Fruit fly (Drosophila melanogaster): ENCODE measurements around the gene Spn.

dm6 chr3L:2530635-2531034, 23.5 kb downstream of the Spn start:
- TF ChIP-seq CoRest (tag; optimal IDR thresholded peaks at IDR 0.05) (no peak), Med (GFP tag) (peak; percentile 75), CG11093 (GFP tag; IDR thresholded peaks at IDR 0.05) (no peak), E2f1 (GFP tag; IDR thresholded peaks at IDR 0.05) (no peak), MESR4 (GFP tag; optimal IDR thresholded peaks at IDR 0.05) (no peak), HLH3B (GFP tag; IDR thresholded peaks at IDR 0.05) (no peak), sna (GFP tag; IDR thresholded peaks at IDR 0.05; ENCODE audit: partially characterized antibody) (no peak), Dip3 (GFP tag; optimal IDR thresholded peaks at IDR 0.05) (no peak), CG30020 (tag; optimal IDR thresholded peaks at IDR 0.05) (no peak), CG12659 (GFP tag; optimal IDR thresholded peaks at IDR 0.05) (no peak), CG13624 (GFP tag; optimal IDR thresholded peaks at IDR 0.05) (no peak), knrl (GFP tag; IDR thresholded peaks at IDR 0.05; ENCODE audit: partially characterized antibody) (no peak), kay (GFP tag; optimal IDR thresholded peaks at IDR 0.05) (no peak), sisA (GFP tag; IDR thresholded peaks at IDR 0.05) (no peak)
